Worm (Caenorhabditis elegans) whole organism, L3 larva: Measurements from ENCODE around the gene ZK488.5.

Source experiments
- jun-1 ChIP-seq: fragments of 150-350 bp; optimal IDR thresholded peaks from 2 replicates; lab custom pipeline; 2014; ENCODE audit warnings: missing biosample characterization, missing genetic modification reagents, missing genetic modification characterization
- nhr-28 ChIP-seq: fragments of 150-350 bp; optimal IDR thresholded peaks from 2 replicates; lab custom pipeline; 2014; ENCODE audit warnings: missing biosample characterization, missing genetic modification characterization
- unc-39 ChIP-seq: sonication (generic microtip); optimal IDR thresholded peaks from 4 replicates; lab custom pipeline; 2017; ENCODE audit warnings: missing biosample characterization, missing genetic modification characterization
- unc-62 ChIP-seq: fragments of 150-350 bp; sonication (generic microtip); optimal IDR thresholded peaks from 4 replicates; lab custom pipeline; 2014; ENCODE audit warnings: missing biosample characterization, missing genetic modification reagents, missing genetic modification characterization

- TF ChIP-seq jun-1 (tag; lab: Kevin White, UChicago): no peak
- no peak for TF ChIP-seq nhr-28 (tag; lab: Kevin White, UChicago)
- TF ChIP-seq unc-62: no peak
- no peak for TF ChIP-seq unc-39 (tag; lab: Kevin White, UChicago)
Measured at ce11 chrV:636281-636680, 43.2 kb downstream of the ZK488.5 start, which contains the start of gene pals-31.
